Worm (Caenorhabditis elegans): Measurements from ENCODE around the gene Y67D8B.3.
A peak's percentile ranks its signal among the peaks of the same experiment; 100 is the strongest.

Gene Y67D8B.3

ce11 chrIV:3202111-3202510 lies at the start of gene Y67D8B.3, which contains the start of gene Y67D8B.5:
Gene Y67D8B.3 (minus strand): TSS chrIV:3202211.
Gene Y67D8B.5 (plus strand): TSS chrIV:3202343.
- TF ChIP-seq nhr-76 (tag; optimal IDR thresholded peaks at IDR 0.05), result no peak
- TF ChIP-seq nhr-12 (tag; optimal IDR thresholded peaks at IDR 0.05), result no peak
- no peak for TF ChIP-seq tbx-2 (tag; optimal IDR thresholded peaks at IDR 0.05)

- no peak for TF ChIP-seq fos-1 (tag; optimal IDR thresholded peaks at IDR 0.05)
- no peak for TF ChIP-seq R02D3.7 (tag; optimal IDR thresholded peaks at IDR 0.05)
- TF ChIP-seq nhr-237 (tag; optimal IDR thresholded peaks at IDR 0.05), result no peak
Observed at ce11 chrIV:3251551-3251950, 49.5 kb upstream of the Y67D8B.3 start.

- TF ChIP-seq ztf-11 (tag; optimal IDR thresholded peaks at IDR 0.05) (no peak), mml-1 (tag; optimal IDR thresholded peaks at IDR 0.05) (no peak), elt-3 (tag; optimal IDR thresholded peaks at IDR 0.05) (no peak), mdl-1 (tag; optimal IDR thresholded peaks at IDR 0.05) (no peak), daf-12 (tag; optimal IDR thresholded peaks at IDR 0.05) (no peak), fkh-2 (tag; optimal IDR thresholded peaks at IDR 0.05) (no peak), sea-2 (GFP tag; optimal IDR thresholded peaks at IDR 0.05) (no peak), pqm-1 (tag; optimal IDR thresholded peaks at IDR 0.05) (no peak), egl-5 (tag; optimal IDR thresholded peaks at IDR 0.05) (no peak), nhr-23 (tag; optimal IDR thresholded peaks at IDR 0.05) (no peak), lin-39 (tag; optimal IDR thresholded peaks at IDR 0.05) (no peak), elt-2 (tag; optimal IDR thresholded peaks at IDR 0.05) (no peak)
Observed at ce11 chrIV:3250020-3250419, 48.0 kb upstream of the Y67D8B.3 start.

ce11 chrIV:3246873-3247272 lies 44.9 kb upstream of the Y67D8B.3 start:
- TF ChIP-seq lin-15B (tag; optimal IDR thresholded peaks at IDR 0.05) (no peak), elt-2 (tag; optimal IDR thresholded peaks at IDR 0.05) (no peak), fos-1 (tag; optimal IDR thresholded peaks at IDR 0.05) (no peak), fkh-10 (GFP tag; optimal IDR thresholded peaks at IDR 0.05) (no peak), mdl-1 (tag; optimal IDR thresholded peaks at IDR 0.05) (no peak), ceh-82 (tag; optimal IDR thresholded peaks at IDR 0.05) (no peak), ceh-28 (tag; optimal IDR thresholded peaks at IDR 0.05) (no peak), nhr-67 (tag; optimal IDR thresholded peaks at IDR 0.05) (no peak), tbx-2 (tag; optimal IDR thresholded peaks at IDR 0.05) (no peak), pha-4 (tag; optimal IDR thresholded peaks at IDR 0.05) (no peak), elt-3 (tag; optimal IDR thresholded peaks at IDR 0.05) (no peak), fkh-2 (tag; optimal IDR thresholded peaks at IDR 0.05) (no peak), aly-2 (tag; optimal IDR thresholded peaks at IDR 0.05) (no peak), eor-1 (tag; optimal IDR thresholded peaks at IDR 0.05) (no peak), nhr-76 (tag; optimal IDR thresholded peaks at IDR 0.05) (no peak)

ce11 chrIV:3234269-3234668 lies 32.3 kb upstream of the Y67D8B.3 start:
- TF ChIP-seq nhr-43 (tag; optimal IDR thresholded peaks at IDR 0.05; ENCODE audit: poor library complexity, severe bottlenecking), result peak; percentile 81
- peak; percentile 67 for TF ChIP-seq ceh-28 (tag; optimal IDR thresholded peaks at IDR 0.05)
- peak; percentile 92 for TF ChIP-seq nhr-23 (tag; optimal IDR thresholded peaks at IDR 0.05)
- no peak for TF ChIP-seq nhr-237 (tag; optimal IDR thresholded peaks at IDR 0.05)
- peak; percentile 12 for TF ChIP-seq egl-27 (tag; optimal IDR thresholded peaks at IDR 0.05)
- TF ChIP-seq nhr-25 (tag; optimal IDR thresholded peaks at IDR 0.05), result peak; percentile 12
- TF ChIP-seq mdl-1 (tag; optimal IDR thresholded peaks at IDR 0.05), result no peak
- peak in 1 of 3 experiments; percentile 31 for TF ChIP-seq elt-3 (tag; optimal IDR thresholded peaks at IDR 0.05)
- no peak for TF ChIP-seq daf-12 (tag; optimal IDR thresholded peaks at IDR 0.05)

ce11 chrIV:3233429-3233885 lies 31.4 kb upstream of the Y67D8B.3 start:
- TF ChIP-seq elt-2 (tag; optimal IDR thresholded peaks at IDR 0.05) (peak; percentile 20), nhr-11 (tag; optimal IDR thresholded peaks at IDR 0.05) (no peak), nhr-28 (tag; optimal IDR thresholded peaks at IDR 0.05) (no peak), nfya-1 (tag; optimal IDR thresholded peaks at IDR 0.05; ENCODE audit: insufficient read depth) (peak; percentile 19), tbx-2 (tag; optimal IDR thresholded peaks at IDR 0.05) (peak; percentile 12), jun-1 (tag; optimal IDR thresholded peaks at IDR 0.05) (peak; percentile 23), egl-5 (tag; optimal IDR thresholded peaks at IDR 0.05) (no peak), nhr-12 (tag; optimal IDR thresholded peaks at IDR 0.05) (no peak), nhr-25 (tag; optimal IDR thresholded peaks at IDR 0.05) (peak; percentile 73), nhr-76 (tag; optimal IDR thresholded peaks at IDR 0.05) (no peak), pha-4 (tag; optimal IDR thresholded peaks at IDR 0.05) (peak; percentile 47), nhr-43 (tag; optimal IDR thresholded peaks at IDR 0.05; ENCODE audit: poor library complexity, severe bottlenecking) (peak; percentile 83), lsy-12 (tag; optimal IDR thresholded peaks at IDR 0.05) (peak; percentile 57), snpc-4 (tag; optimal IDR thresholded peaks at IDR 0.05) (peak; percentile 16), nhr-23 (tag; optimal IDR thresholded peaks at IDR 0.05) (peak; percentile 64), ceh-28 (tag; optimal IDR thresholded peaks at IDR 0.05) (peak; percentile 72)
